Worm (Caenorhabditis elegans): ENCODE measurements around the gene rig-4.

DNA sequence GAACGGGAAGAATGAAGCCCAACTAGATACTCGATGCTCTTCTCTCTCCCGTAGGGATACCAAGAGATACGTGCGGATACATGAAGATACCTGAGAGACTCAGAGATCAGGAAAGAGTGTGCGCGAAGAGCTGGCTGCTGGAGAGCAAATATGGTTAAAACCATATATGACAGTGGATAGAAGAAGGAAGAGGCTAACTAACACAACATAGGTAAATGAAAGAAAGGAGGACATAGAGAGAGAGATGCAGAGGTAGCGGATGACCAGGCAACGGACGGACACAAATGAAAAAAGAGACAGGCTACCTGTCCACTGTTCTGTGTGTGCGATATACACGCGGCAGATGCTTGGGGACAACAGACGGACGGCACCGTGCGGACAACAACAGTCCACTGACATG lies 4.2 kb upstream of the rig-4 start:
- no peak for TF ChIP-seq elt-3 (tag; optimal IDR thresholded peaks at IDR 0.05)
- TF ChIP-seq mab-5 (tag; optimal IDR thresholded peaks at IDR 0.05): no peak
- TF ChIP-seq unc-62 (GFP tag; optimal IDR thresholded peaks at IDR 0.05): no peak
- no peak for TF ChIP-seq nhr-237 (tag; optimal IDR thresholded peaks at IDR 0.05)
- no peak for TF ChIP-seq elt-1 (tag; optimal IDR thresholded peaks at IDR 0.05; ENCODE audit: borderline replicate concordance, insufficient read depth)
- TF ChIP-seq sem-2 (GFP tag; optimal IDR thresholded peaks at IDR 0.05): no peak
- peak; percentile 17 for TF ChIP-seq cnd-1 (tag; optimal IDR thresholded peaks at IDR 0.05)
- no peak for TF ChIP-seq drap-1 (GFP tag; optimal IDR thresholded peaks at IDR 0.05)
- no peak for TF ChIP-seq nhr-76 (tag; optimal IDR thresholded peaks at IDR 0.05)
- TF ChIP-seq unc-39 (tag; optimal IDR thresholded peaks at IDR 0.05): no peak
- TF ChIP-seq mep-1 (tag; optimal IDR thresholded peaks at IDR 0.05): no peak
- no peak for TF ChIP-seq lsy-2 (tag; optimal IDR thresholded peaks at IDR 0.05)

Measured in whole organism, mixed stage, embryonic.